Worm (Caenorhabditis elegans) whole organism, L1 larva: ENCODE results near the gene H40L08.3.

Experiments used
- C04F5.9 ChIP-seq: sonication (generic microtip); optimal IDR thresholded peaks from 2 replicates; lab custom pipeline; 2016; ENCODE audit warnings: missing genetic modification characterization, missing compliant biosample characterization
- C16A3.4 ChIP-seq: fragments of 150-350 bp; optimal IDR thresholded peaks from 2 replicates; lab custom pipeline; 2014; ENCODE audit warnings: missing biosample characterization, missing genetic modification characterization
- C34B4.2 ChIP-seq: sonication (generic microtip); optimal IDR thresholded peaks from 2 replicates; lab custom pipeline; 2017; ENCODE audit warnings: mild to moderate bottlenecking, missing genetic modification characterization, missing compliant biosample characterization
- F16B12.6 ChIP-seq: fragments of 150-350 bp; optimal IDR thresholded peaks from 2 replicates; lab custom pipeline; 2014; ENCODE audit warnings: missing biosample characterization, missing genetic modification characterization
- aha-1 ChIP-seq: fragments of 150-350 bp; optimal IDR thresholded peaks from 2 replicates; lab custom pipeline; 2014; ENCODE audit warnings: missing biosample characterization, missing genetic modification characterization
- aly-2 ChIP-seq: fragments of 150-350 bp; optimal IDR thresholded peaks from 2 replicates; lab custom pipeline; 2014; ENCODE audit warnings: missing biosample characterization, missing genetic modification characterization
- ama-1 ChIP-seq: fragments of 150-350 bp; optimal IDR thresholded peaks from 2 replicates; lab custom pipeline; 2014
- ceh-63 ChIP-seq: fragments of 200-800 bp; sonication (Bioruptor generic); optimal IDR thresholded peaks from 2 replicates; lab custom pipeline; 2018; ENCODE audit warnings: mild to moderate bottlenecking, missing genetic modification characterization, missing compliant biosample characterization
- ceh-8 ChIP-seq: fragments of 200-800 bp; sonication (Bioruptor generic); optimal IDR thresholded peaks from 2 replicates; lab custom pipeline; 2018; ENCODE audit warnings: mild to moderate bottlenecking, missing genetic modification characterization, moderate library complexity, missing compliant biosample characterization
- ceh-90 ChIP-seq: sonication (generic microtip); optimal IDR thresholded peaks from 2 replicates; lab custom pipeline; 2016; ENCODE audit warnings: missing genetic modification characterization, missing compliant biosample characterization
- efl-3 ChIP-seq: fragments of 200-800 bp; sonication (Bioruptor generic); optimal IDR thresholded peaks from 2 replicates; lab custom pipeline; 2018; ENCODE audit warnings: mild to moderate bottlenecking, missing genetic modification characterization, missing compliant biosample characterization
- egl-27 ChIP-seq, 2 experiments: fragments of 150-350 bp in 1 of 2; sonication (generic microtip); optimal IDR thresholded peaks; 3 replicates each; lab custom pipeline; 2017 to 2018; ENCODE audit warnings: missing biosample characterization in 2 of 2, missing genetic modification characterization in 2 of 2, missing genetic modification reagents in 2 of 2
- elt-2 ChIP-seq: sonication (generic microtip); optimal IDR thresholded peaks from 2 replicates; lab custom pipeline; 2016; ENCODE audit warnings: missing genetic modification characterization, mild to moderate bottlenecking, inconsistent platforms, missing compliant biosample characterization, missing genetic modification reagents
- fkh-10 ChIP-seq: sonication (generic microtip); optimal IDR thresholded peaks from 2 replicates; lab custom pipeline; 2017; ENCODE audit warnings: missing biosample characterization, missing genetic modification reagents, missing genetic modification characterization
- fkh-4 ChIP-seq: sonication (generic microtip); optimal IDR thresholded peaks from 2 replicates; lab custom pipeline; 2016; ENCODE audit warnings: missing compliant biosample characterization, missing genetic modification characterization, borderline replicate concordance
- fos-1 ChIP-seq: fragments of 150-350 bp; optimal IDR thresholded peaks from 2 replicates; lab custom pipeline; 2014; ENCODE audit warnings: missing biosample characterization, missing genetic modification characterization
- grh-1 ChIP-seq: fragments of 200-800 bp; sonication (Bioruptor generic); IDR thresholded peaks from 2 replicates; pipeline ENCODE4 v1.3.6; 2022; ENCODE audit warnings: missing genetic modification reagents, missing genetic modification characterization, missing compliant biosample characterization
- hlh-17 ChIP-seq: fragments of 200-800 bp; sonication (Bioruptor generic); optimal IDR thresholded peaks from 2 replicates; lab custom pipeline; 2018; ENCODE audit warnings: missing genetic modification characterization, mild to moderate bottlenecking, missing compliant biosample characterization, moderate library complexity, borderline replicate concordance
- hlh-4 ChIP-seq: sonication (generic microtip); optimal IDR thresholded peaks from 2 replicates; lab custom pipeline; 2016; ENCODE audit warnings: mild to moderate bottlenecking, missing genetic modification characterization, missing compliant biosample characterization
- hpl-2 ChIP-seq: fragments of 150-350 bp; optimal IDR thresholded peaks from 2 replicates; lab custom pipeline; 2014; ENCODE audit warnings: missing biosample characterization, missing genetic modification reagents, missing genetic modification characterization
- isw-1 ChIP-seq: fragments of 200-800 bp; sonication (Bioruptor generic); IDR thresholded peaks from 2 replicates; pipeline ENCODE4 v1.3.6; 2022; ENCODE audit warnings: missing genetic modification characterization, missing compliant biosample characterization
- jun-1 ChIP-seq: fragments of 150-350 bp; optimal IDR thresholded peaks from 2 replicates; lab custom pipeline; 2014; ENCODE audit warnings: missing biosample characterization, missing genetic modification reagents, missing genetic modification characterization
- lin-13 ChIP-seq: fragments of 150-350 bp; optimal IDR thresholded peaks from 2 replicates; lab custom pipeline; 2014; ENCODE audit warnings: missing biosample characterization, missing genetic modification reagents, missing genetic modification characterization
- lin-15B ChIP-seq: fragments of 150-350 bp; sonication (generic microtip); optimal IDR thresholded peaks from 3 replicates; lab custom pipeline; 2014; ENCODE audit warnings: missing biosample characterization, missing genetic modification characterization
- lin-35 ChIP-seq, 2 experiments: fragments of 150-350 bp; optimal IDR thresholded peaks; 2 replicates each; lab custom pipeline; 2014; ENCODE audit warnings: missing biosample characterization in 2 of 2, missing genetic modification characterization in 2 of 2, missing genetic modification reagents in 2 of 2
- lir-3 ChIP-seq: sonication (generic microtip); optimal IDR thresholded peaks from 2 replicates; lab custom pipeline; 2016; ENCODE audit warnings: mild to moderate bottlenecking, missing genetic modification characterization, moderate library complexity, missing compliant biosample characterization; ENCODE audit not compliant: poor library complexity
- lsy-2 ChIP-seq, 2 experiments: fragments of 150-350 bp; optimal IDR thresholded peaks; 2 replicates each; lab custom pipeline; 2014; ENCODE audit warnings: missing biosample characterization in 2 of 2, missing genetic modification characterization in 2 of 2
- mab-9 ChIP-seq: fragments of 200-800 bp; sonication (Bioruptor generic); IDR thresholded peaks from 2 replicates; pipeline ENCODE4 v1.3.6; 2022; ENCODE audit warnings: missing genetic modification reagents, missing genetic modification characterization, missing compliant biosample characterization
- nhr-12 ChIP-seq: sonication (generic microtip); optimal IDR thresholded peaks from 2 replicates; lab custom pipeline; 2017; ENCODE audit warnings: missing biosample characterization, missing genetic modification characterization
- nhr-20 ChIP-seq: sonication (generic microtip); optimal IDR thresholded peaks from 2 replicates; lab custom pipeline; 2016; ENCODE audit warnings: mild to moderate bottlenecking, missing genetic modification characterization, missing compliant biosample characterization
- nhr-237 ChIP-seq: fragments of 150-350 bp; optimal IDR thresholded peaks from 2 replicates; lab custom pipeline; 2014; ENCODE audit warnings: missing biosample characterization, missing genetic modification characterization
- nhr-28 ChIP-seq: fragments of 150-350 bp; optimal IDR thresholded peaks from 2 replicates; lab custom pipeline; 2014; ENCODE audit warnings: missing biosample characterization, missing genetic modification characterization
- nhr-47 ChIP-seq: sonication (generic microtip); optimal IDR thresholded peaks from 2 replicates; lab custom pipeline; 2016; ENCODE audit warnings: mild to moderate bottlenecking, missing genetic modification characterization, moderate library complexity, missing compliant biosample characterization
- nhr-71 ChIP-seq: sonication (generic microtip); optimal IDR thresholded peaks from 2 replicates; lab custom pipeline; 2016; ENCODE audit warnings: mild to moderate bottlenecking, missing genetic modification characterization, moderate library complexity, missing compliant biosample characterization
- nhr-76 ChIP-seq: sonication (generic microtip); optimal IDR thresholded peaks from 2 replicates; lab custom pipeline; 2017; ENCODE audit warnings: missing biosample characterization, missing genetic modification characterization
- nhr-77 ChIP-seq: fragments of 150-350 bp; optimal IDR thresholded peaks from 2 replicates; lab custom pipeline; 2014; ENCODE audit warnings: missing biosample characterization, missing genetic modification characterization
- nhr-85 ChIP-seq: sonication (generic microtip); peaks from one replicate; lab custom pipeline; 2016; ENCODE audit warnings: missing genetic modification characterization, inconsistent platforms, missing compliant biosample characterization
- pag-3 ChIP-seq: sonication (generic microtip); optimal IDR thresholded peaks from 2 replicates; lab custom pipeline; 2017; ENCODE audit warnings: missing genetic modification characterization, mild to moderate bottlenecking, missing compliant biosample characterization, antibody characterized with exemption, borderline replicate concordance; ENCODE audit not compliant: insufficient read depth
- pqm-1 ChIP-seq: sonication (generic microtip); optimal IDR thresholded peaks from 3 replicates; lab custom pipeline; 2017; ENCODE audit warnings: missing biosample characterization, missing genetic modification characterization
- rnt-1 ChIP-seq: sonication (generic microtip); optimal IDR thresholded peaks from 2 replicates; lab custom pipeline; 2016; ENCODE audit warnings: mild to moderate bottlenecking, missing genetic modification characterization, moderate library complexity, missing compliant biosample characterization
- snpc-4 ChIP-seq: fragments of 150-350 bp; optimal IDR thresholded peaks from 2 replicates; lab custom pipeline; 2014; ENCODE audit warnings: missing biosample characterization, missing genetic modification characterization
- snu-23 ChIP-seq: sonication (generic microtip); optimal IDR thresholded peaks from 2 replicates; lab custom pipeline; 2016; ENCODE audit warnings: missing genetic modification characterization, missing compliant biosample characterization
- sptf-1 ChIP-seq: fragments of 150-350 bp; optimal IDR thresholded peaks from 2 replicates; lab custom pipeline; 2014; ENCODE audit warnings: missing biosample characterization, missing genetic modification characterization
- swsn-7 ChIP-seq: sonication (generic microtip); optimal IDR thresholded peaks from 2 replicates; lab custom pipeline; 2016; ENCODE audit warnings: missing genetic modification characterization, missing compliant biosample characterization
- tbx-2 ChIP-seq: sonication (generic microtip); optimal IDR thresholded peaks from 2 replicates; lab custom pipeline; 2016; ENCODE audit warnings: missing genetic modification characterization, missing compliant biosample characterization
- tlp-1 ChIP-seq: fragments of 150-350 bp; optimal IDR thresholded peaks from 2 replicates; lab custom pipeline; 2014; ENCODE audit warnings: missing biosample characterization, missing genetic modification characterization
- unc-130 ChIP-seq: fragments of 150-350 bp; optimal IDR thresholded peaks from 2 replicates; lab custom pipeline; 2017; ENCODE audit warnings: missing biosample characterization, missing genetic modification characterization, inconsistent platforms
- unc-62 ChIP-seq: fragments of 150-350 bp; optimal IDR thresholded peaks from 2 replicates; lab custom pipeline; 2014; ENCODE audit warnings: missing biosample characterization, missing genetic modification reagents, missing genetic modification characterization
- vab-15 ChIP-seq: sonication (generic microtip); optimal IDR thresholded peaks from 2 replicates; lab custom pipeline; 2017; ENCODE audit warnings: missing genotype, mild to moderate bottlenecking, missing genetic modification characterization, missing compliant biosample characterization
- zag-1 ChIP-seq: fragments of 150-350 bp; optimal IDR thresholded peaks from 2 replicates; lab custom pipeline; 2014; ENCODE audit warnings: missing biosample characterization, missing genetic modification characterization
- zip-4 ChIP-seq: fragments of 200-800 bp; sonication (Bioruptor generic); optimal IDR thresholded peaks from 2 replicates; lab custom pipeline; 2018; ENCODE audit warnings: mild to moderate bottlenecking, missing genetic modification characterization, moderate library complexity, missing compliant biosample characterization
- ztf-11 ChIP-seq, 2 experiments: sonication (generic microtip); optimal IDR thresholded peaks; 2 replicates each; lab custom pipeline; 2016 to 2017; ENCODE audit warnings: missing genetic modification characterization in 2 of 2, missing biosample characterization in 1 of 2, missing compliant biosample characterization in 1 of 2

H40L08.3 gene

DNA sequence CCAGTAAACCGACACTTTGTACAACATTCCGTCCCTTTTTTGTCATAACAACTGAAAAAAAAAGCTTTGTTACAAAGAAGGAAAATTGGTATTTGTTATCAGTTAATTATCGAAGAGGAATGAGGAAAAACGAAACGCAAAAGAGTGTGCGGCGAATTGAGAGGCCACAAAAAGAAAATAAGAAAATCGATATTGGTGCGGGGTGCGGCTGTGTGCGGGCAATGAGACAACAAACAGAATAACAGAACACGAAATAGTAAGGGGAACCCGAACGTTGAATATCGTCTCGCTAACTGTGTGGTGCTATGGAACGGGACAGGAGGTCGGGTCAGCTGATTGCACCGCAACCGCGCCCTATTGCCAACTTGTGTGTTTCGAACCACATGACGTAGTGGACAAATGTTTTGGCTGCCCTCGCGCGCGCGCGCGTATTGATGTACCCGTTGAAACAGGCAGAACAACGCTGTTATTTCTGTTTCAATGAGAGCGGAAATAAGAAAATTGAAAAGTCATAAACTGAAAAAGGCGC lies 35.3 kb downstream of the H40L08.3 start, which contains the start of gene C18B12.4:
C18B12.4 (minus strand) TSS at position 51 of the 529 bp plus-strand sequence.
- TF ChIP-seq ztf-11 (tag; optimal IDR thresholded peaks at IDR 0.05; lab: Kevin White, UChicago) (peak in 1 of 2 experiments; percentile 19), mab-9 (GFP tag; lab: Robert Waterston, UW) (peak; percentile 59; the same call in 1 of the 2 replicates), lir-3 (tag; lab: Kevin White, UChicago) (peak; percentile 54), nhr-76 (tag; lab: Kevin White, UChicago) (no peak), zip-4 (GFP tag; lab: Kevin White, UChicago) (no peak), C04F5.9 (tag; lab: Kevin White, UChicago) (peak; percentile 35), rnt-1 (tag; lab: Kevin White, UChicago) (peak; percentile 87), isw-1 (GFP tag; lab: Robert Waterston, UW) (peak; percentile 49; the same call in 1 of the 2 replicates), hlh-4 (tag; lab: Kevin White, UChicago) (no peak), efl-3 (GFP tag; lab: Kevin White, UChicago) (no peak), egl-27 (tag; optimal IDR thresholded peaks at IDR 0.05; lab: Kevin White, UChicago) (no peak), nhr-77 (tag; lab: Kevin White, UChicago) (peak; percentile 54), ceh-63 (GFP tag; lab: Kevin White, UChicago) (no peak), vab-15 (peak; percentile 89), swsn-7 (tag; lab: Kevin White, UChicago) (peak; percentile 78), ceh-90 (no peak), nhr-71 (tag; lab: Kevin White, UChicago) (peak; percentile 96), nhr-237 (peak; percentile 46), ceh-8 (GFP tag; lab: Kevin White, UChicago) (no peak), hpl-2 (GFP tag; lab: Kevin White, UChicago) (no peak), nhr-28 (tag; lab: Kevin White, UChicago) (no peak), lsy-2 (tag; optimal IDR thresholded peaks at IDR 0.05; lab: Kevin White, UChicago) (peak; percentile 63 to 82), C34B4.2 (no peak), pag-3 (tag; lab: Kevin White, UChicago) (peak; percentile 74), fkh-4 (tag; lab: Kevin White, UChicago) (peak; percentile 56), F16B12.6 (tag; lab: Kevin White, UChicago) (peak; percentile 19), hlh-17 (GFP tag; lab: Kevin White, UChicago) (no peak), nhr-20 (tag; lab: Kevin White, UChicago) (peak; percentile 92), lin-15B (peak; percentile 71), jun-1 (tag; lab: Kevin White, UChicago) (peak; percentile 45), nhr-12 (tag; lab: Kevin White, UChicago) (no peak), elt-2 (tag; lab: Kevin White, UChicago) (peak; percentile 23), ama-1 (lab: Kevin White, UChicago) (no peak), fkh-10 (GFP tag; lab: Kevin White, UChicago) (peak; percentile 30), lin-13 (peak; percentile 93), aly-2 (no peak), zag-1 (no peak), tlp-1 (no peak), unc-62 (GFP tag; lab: Kevin White, UChicago) (no peak), snpc-4 (peak; percentile 46), grh-1 (GFP tag; lab: Robert Waterston, UW) (peak; percentile 66), nhr-47 (peak; percentile 77), tbx-2 (tag; lab: Kevin White, UChicago) (peak; percentile 86), C16A3.4 (tag; lab: Kevin White, UChicago) (peak; percentile 91), aha-1 (tag; lab: Kevin White, UChicago) (no peak), pqm-1 (tag; lab: Kevin White, UChicago) (no peak), fos-1 (peak; percentile 38), nhr-85 (tag; lab: Kevin White, UChicago) (peak; percentile 95), lin-35 (GFP tag; optimal IDR thresholded peaks at IDR 0.05; lab: Kevin White, UChicago) (peak; percentile 79 to 90), snu-23 (GFP tag; lab: Kevin White, UChicago) (peak; percentile 94), sptf-1 (no peak), unc-130 (peak; percentile 95)
